Fruit fly (Drosophila melanogaster) whole organism, adult: ENCODE results near the gene Eaf6.

Source experiments
- CG11617 ChIP-seq: fragments of 200-800 bp; sonication (Bioruptor generic); optimal IDR thresholded peaks from 2 replicates; lab custom pipeline; 2017; ENCODE audit warnings: mild to moderate bottlenecking, missing biosample characterization, missing genetic modification reagents, missing genetic modification characterization
- CG5204 ChIP-seq: fragments of 200-800 bp; sonication (Bioruptor generic); optimal IDR thresholded peaks from 2 replicates; lab custom pipeline; 2016; ENCODE audit warnings: missing biosample characterization, missing genetic modification characterization
- CG7101 ChIP-seq: fragments of 200-800 bp; sonication (Bioruptor generic); optimal IDR thresholded peaks from 2 replicates; lab custom pipeline; 2018; ENCODE audit warnings: missing biosample characterization, mild to moderate bottlenecking, missing genetic modification characterization, moderate library complexity
- Hr96 ChIP-seq: fragments of 200-800 bp; sonication (Bioruptor generic); optimal IDR thresholded peaks from 2 replicates; lab custom pipeline; 2016; ENCODE audit warnings: missing biosample characterization, missing genetic modification characterization
- Mnt ChIP-seq: fragments of 200-800 bp; sonication (Bioruptor generic); optimal IDR thresholded peaks from 2 replicates; lab custom pipeline; 2016; ENCODE audit warnings: missing biosample characterization, mild to moderate bottlenecking, missing genetic modification characterization
- bab1 ChIP-seq: fragments of 200-800 bp; sonication (Bioruptor generic); optimal IDR thresholded peaks from 3 replicates; lab custom pipeline; 2019; ENCODE audit warnings: missing biosample characterization, mild to moderate bottlenecking, missing genetic modification characterization, moderate library complexity
- cic ChIP-seq: fragments of 200-800 bp; sonication (Bioruptor generic); optimal IDR thresholded peaks from 2 replicates; lab custom pipeline; 2017; ENCODE audit warnings: missing biosample characterization, mild to moderate bottlenecking, missing genetic modification characterization, moderate library complexity
- kay ChIP-seq: fragments of 200-800 bp; sonication (Bioruptor generic); peaks from one replicate; lab custom pipeline; 2016; ENCODE audit warnings: missing biosample characterization, missing genetic modification characterization, borderline replicate concordance
- ovo ChIP-seq: fragments of 200-800 bp; sonication (Bioruptor generic); optimal IDR thresholded peaks from 2 replicates; lab custom pipeline; 2016; ENCODE audit warnings: missing biosample characterization, missing genetic modification characterization
- tj ChIP-seq: fragments of 200-800 bp; sonication (Bioruptor generic); optimal IDR thresholded peaks from 3 replicates; lab custom pipeline; 2017; ENCODE audit warnings: missing biosample characterization, mild to moderate bottlenecking, missing genetic modification characterization, moderate library complexity
- toe ChIP-seq: fragments of 200-800 bp; sonication (Bioruptor generic); optimal IDR thresholded peaks from 2 replicates; lab custom pipeline; 2016; ENCODE audit warnings: missing biosample characterization, missing genetic modification characterization

DNA sequence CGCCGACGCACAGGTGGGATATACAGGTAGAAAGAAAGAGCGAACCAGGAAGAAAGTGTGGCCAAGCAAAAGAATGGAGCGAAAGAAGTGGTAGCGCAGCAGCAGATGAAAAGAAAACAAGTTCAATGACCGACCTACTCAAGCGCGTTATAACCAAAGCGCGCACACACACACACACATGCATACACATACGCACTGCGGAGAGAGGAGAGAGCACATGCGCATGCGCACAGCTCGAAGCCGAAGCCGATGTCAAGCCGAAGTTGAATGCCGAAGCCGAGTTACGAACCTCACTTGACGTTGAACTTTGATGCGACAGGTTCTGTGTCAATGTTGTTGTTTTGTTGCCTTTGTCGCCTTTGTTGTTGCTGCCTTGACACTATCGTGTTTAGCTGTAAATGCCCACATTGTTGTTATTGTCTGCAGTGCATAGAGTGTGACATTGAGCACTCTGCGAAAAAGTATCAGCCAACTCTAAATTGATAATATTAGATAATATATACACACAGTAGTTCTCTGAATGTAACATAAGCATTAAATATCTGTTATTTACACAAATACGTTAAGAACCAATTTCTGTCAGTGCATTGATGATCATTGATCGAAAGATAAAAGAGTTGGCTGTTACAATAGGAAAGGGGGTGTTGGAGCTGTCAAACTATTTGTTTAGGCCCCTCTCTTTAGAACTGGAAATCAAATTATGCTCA is 26.2 kb upstream of the Eaf6 start:
- TF ChIP-seq CG5204 (no peak), Mnt (GFP tag; lab: Kevin White, UChicago) (no peak), CG11617 (no peak), cic (no peak), kay (GFP tag; lab: Kevin White, UChicago) (no peak), toe (GFP tag; lab: Kevin White, UChicago) (no peak), Hr96 (no peak), bab1 (GFP tag; lab: Kevin White, UChicago) (no peak), tj (GFP tag; lab: Kevin White, UChicago) (no peak), ovo (GFP tag; lab: Kevin White, UChicago) (no peak), CG7101 (tag; lab: Kevin White, UChicago) (no peak)
